Fruit fly (Drosophila melanogaster) whole organism, prepupa: ENCODE data around the gene CheB93a.
A peak's percentile ranks its signal among the peaks of the same experiment; 100 is the strongest.

Source experiments
- Blimp-1 ChIP-seq: fragments of 200-800 bp; sonication (Bioruptor generic); optimal IDR thresholded peaks from 3 replicates; lab custom pipeline; 2017; ENCODE audit warnings: missing biosample characterization, missing genetic modification characterization, mild to moderate bottlenecking, moderate library complexity, missing genetic modification reagents
- CG10631 ChIP-seq: fragments of 200-800 bp; sonication (Bioruptor generic); optimal IDR thresholded peaks from 2 replicates; lab custom pipeline; 2016; ENCODE audit warnings: missing biosample characterization, missing genetic modification characterization
- CG10669 ChIP-seq: fragments of 200-800 bp; sonication (Bioruptor generic); optimal IDR thresholded peaks from 3 replicates; lab custom pipeline; 2018; ENCODE audit warnings: missing biosample characterization, mild to moderate bottlenecking, missing genetic modification characterization, moderate library complexity
- CG11294 ChIP-seq: fragments of 200-800 bp; sonication (Bioruptor generic); IDR thresholded peaks from 2 replicates; pipeline ENCODE4 v1.3.6; 2022; ENCODE audit warnings: missing biosample characterization, missing genetic modification characterization
- CG11762 ChIP-seq: fragments of 200-800 bp; sonication (Bioruptor generic); optimal IDR thresholded peaks from 3 replicates; lab custom pipeline; 2016; ENCODE audit warnings: missing biosample characterization, missing genetic modification characterization; ENCODE audit not compliant: insufficient read depth
- CG15336 ChIP-seq: fragments of 200-800 bp; sonication (Bioruptor generic); IDR thresholded peaks from 2 replicates; pipeline ENCODE4 v1.3.6; 2022; ENCODE audit warnings: missing biosample characterization, missing genetic modification characterization
- CG1621 ChIP-seq: fragments of 200-800 bp; sonication (Bioruptor generic); optimal IDR thresholded peaks from 3 replicates; lab custom pipeline; 2018; ENCODE audit warnings: missing biosample characterization, mild to moderate bottlenecking, missing genetic modification characterization
- CG16779 ChIP-seq: fragments of 200-800 bp; sonication (Bioruptor generic); optimal IDR thresholded peaks from 3 replicates; lab custom pipeline; 2017; ENCODE audit warnings: missing biosample characterization, mild to moderate bottlenecking, missing genetic modification characterization
- CG3032 ChIP-seq: fragments of 200-800 bp; optimal IDR thresholded peaks from 2 replicates; lab custom pipeline; 2019; ENCODE audit warnings: missing biosample characterization, mild to moderate bottlenecking, missing genetic modification characterization, moderate library complexity
- CG31627 ChIP-seq: fragments of 200-800 bp; sonication (Bioruptor generic); optimal IDR thresholded peaks from 3 replicates; lab custom pipeline; 2016; ENCODE audit warnings: missing biosample characterization, missing genetic modification characterization
- CG32006 ChIP-seq: fragments of 200-800 bp; sonication (Bioruptor generic); optimal IDR thresholded peaks from 3 replicates; lab custom pipeline; 2017; ENCODE audit warnings: missing biosample characterization, mild to moderate bottlenecking, missing genetic modification characterization
- CG34406 ChIP-seq: fragments of 200-800 bp; sonication (Bioruptor generic); optimal IDR thresholded peaks from 3 replicates; lab custom pipeline; 2016; ENCODE audit warnings: missing biosample characterization, missing genetic modification characterization
- CG3919 ChIP-seq: fragments of 200-800 bp; sonication (Bioruptor generic); optimal IDR thresholded peaks from 3 replicates; lab custom pipeline; 2016; ENCODE audit warnings: missing biosample characterization, missing genetic modification characterization
- CG4318 ChIP-seq: fragments of 200-800 bp; sonication (Bioruptor generic); optimal IDR thresholded peaks from 3 replicates; lab custom pipeline; 2017; ENCODE audit warnings: missing biosample characterization, mild to moderate bottlenecking, missing genetic modification characterization
- CG6163 ChIP-seq: fragments of 200-800 bp; sonication (Bioruptor generic); IDR thresholded peaks from 3 replicates; pipeline ENCODE4 v1.3.6; 2022; ENCODE audit warnings: missing biosample characterization, missing genetic modification characterization
- CG6276 ChIP-seq: fragments of 200-800 bp; sonication (Bioruptor generic); optimal IDR thresholded peaks from 2 replicates; lab custom pipeline; 2017; ENCODE audit warnings: missing biosample characterization, mild to moderate bottlenecking, missing genetic modification characterization
- CG6792 ChIP-seq: fragments of 200-800 bp; sonication (Bioruptor generic); optimal IDR thresholded peaks from 3 replicates; lab custom pipeline; 2016; ENCODE audit warnings: missing biosample characterization, missing genetic modification characterization
- CG6808 ChIP-seq: fragments of 200-800 bp; sonication (Bioruptor generic); optimal IDR thresholded peaks from 3 replicates; lab custom pipeline; 2017; ENCODE audit warnings: missing biosample characterization, missing genetic modification characterization, mild to moderate bottlenecking, moderate library complexity, missing genetic modification reagents
- CG6854 ChIP-seq: fragments of 200-800 bp; sonication (Bioruptor generic); optimal IDR thresholded peaks from 2 replicates; lab custom pipeline; 2017; ENCODE audit warnings: missing biosample characterization, mild to moderate bottlenecking, missing genetic modification characterization
- CG7368 ChIP-seq: fragments of 200-800 bp; sonication (Bioruptor generic); optimal IDR thresholded peaks from 3 replicates; lab custom pipeline; 2016; ENCODE audit warnings: missing biosample characterization, missing genetic modification characterization
- CG8119 ChIP-seq: fragments of 200-800 bp; sonication (Bioruptor generic); IDR thresholded peaks from 3 replicates; pipeline ENCODE4 v1.3.6; 2022; ENCODE audit warnings: missing biosample characterization, missing genetic modification characterization
- CG9139 ChIP-seq: fragments of 200-800 bp; sonication (Bioruptor generic); optimal IDR thresholded peaks from 3 replicates; lab custom pipeline; 2017; ENCODE audit warnings: missing biosample characterization, mild to moderate bottlenecking, missing genetic modification characterization
- Eip75B ChIP-seq: fragments of 200-800 bp; sonication (Bioruptor generic); optimal IDR thresholded peaks from 3 replicates; lab custom pipeline; 2016; ENCODE audit warnings: missing biosample characterization, missing genetic modification characterization
- Ets21C ChIP-seq: fragments of 200-800 bp; sonication (Bioruptor generic); optimal IDR thresholded peaks from 3 replicates; lab custom pipeline; 2016; ENCODE audit warnings: missing biosample characterization, missing genetic modification characterization
- Ets96B ChIP-seq: fragments of 200-800 bp; optimal IDR thresholded peaks from 2 replicates; lab custom pipeline; 2019; ENCODE audit warnings: missing biosample characterization, mild to moderate bottlenecking, missing genetic modification characterization, moderate library complexity
- Gug ChIP-seq: fragments of 200-800 bp; sonication (Bioruptor generic); IDR thresholded peaks from 2 replicates; pipeline ENCODE4 v1.3.6; 2022; ENCODE audit warnings: missing biosample characterization, missing genetic modification characterization
- Hr38 ChIP-seq: sonication (Bioruptor generic); optimal IDR thresholded peaks from 2 replicates; lab custom pipeline; 2016; ENCODE audit warnings: missing biosample characterization, missing genetic modification characterization
- Hr39 ChIP-seq: fragments of 200-800 bp; sonication (Bioruptor generic); optimal IDR thresholded peaks from 2 replicates; lab custom pipeline; 2016; ENCODE audit warnings: missing biosample characterization, missing genetic modification characterization
- Hr4 ChIP-seq: fragments of 200-800 bp; sonication (Bioruptor generic); optimal IDR thresholded peaks from 3 replicates; lab custom pipeline; 2016; ENCODE audit warnings: missing biosample characterization, missing genetic modification characterization
- Lpt ChIP-seq: fragments of 200-800 bp; sonication (Bioruptor generic); optimal IDR thresholded peaks from 3 replicates; lab custom pipeline; 2016; ENCODE audit warnings: missing biosample characterization, missing genetic modification characterization
- Met ChIP-seq: fragments of 200-800 bp; sonication (Bioruptor generic); optimal IDR thresholded peaks from 3 replicates; lab custom pipeline; 2016; ENCODE audit warnings: missing biosample characterization, missing genetic modification characterization
- OdsH ChIP-seq: fragments of 200-800 bp; sonication (Bioruptor generic); optimal IDR thresholded peaks from 3 replicates; lab custom pipeline; 2016; ENCODE audit warnings: missing biosample characterization, missing genetic modification characterization
- Smox ChIP-seq: fragments of 200-800 bp; sonication (Bioruptor generic); optimal IDR thresholded peaks from 3 replicates; lab custom pipeline; 2016; ENCODE audit warnings: missing biosample characterization, missing genetic modification characterization
- Sox102F ChIP-seq: fragments of 200-800 bp; sonication (Bioruptor generic); optimal IDR thresholded peaks from 2 replicates; lab custom pipeline; 2016; ENCODE audit warnings: missing biosample characterization, mild to moderate bottlenecking, missing genetic modification characterization
- Sox14 ChIP-seq: fragments of 200-800 bp; sonication (Bioruptor generic); optimal IDR thresholded peaks from 3 replicates; lab custom pipeline; 2016; ENCODE audit warnings: missing biosample characterization, missing genetic modification characterization
- Sox15 ChIP-seq: fragments of 200-800 bp; sonication (Bioruptor generic); optimal IDR thresholded peaks from 3 replicates; lab custom pipeline; 2016; ENCODE audit warnings: missing biosample characterization, missing genetic modification characterization
- achi ChIP-seq: fragments of 200-800 bp; sonication (Bioruptor generic); optimal IDR thresholded peaks from 3 replicates; lab custom pipeline; 2016; ENCODE audit warnings: missing biosample characterization, missing genetic modification characterization
- acj6 ChIP-seq: fragments of 200-800 bp; sonication (Bioruptor generic); optimal IDR thresholded peaks from 3 replicates; lab custom pipeline; 2016; ENCODE audit warnings: missing biosample characterization, missing genetic modification characterization
- cyc ChIP-seq: fragments of 200-800 bp; sonication (Bioruptor generic); optimal IDR thresholded peaks from 3 replicates; lab custom pipeline; 2016; ENCODE audit warnings: missing biosample characterization, missing genetic modification characterization
- dsx ChIP-seq: fragments of 200-800 bp; optimal IDR thresholded peaks from 3 replicates; lab custom pipeline; 2019; ENCODE audit warnings: missing biosample characterization, mild to moderate bottlenecking, missing genetic modification characterization, moderate library complexity; ENCODE audit not compliant: poor library complexity, severe bottlenecking
- eg ChIP-seq: fragments of 200-800 bp; sonication (Bioruptor generic); IDR thresholded peaks from 3 replicates; pipeline ENCODE4 v1.3.6; 2022; ENCODE audit warnings: missing biosample characterization, missing genetic modification characterization
- esn ChIP-seq: fragments of 200-800 bp; sonication (Bioruptor generic); optimal IDR thresholded peaks from 2 replicates; lab custom pipeline; 2016; ENCODE audit warnings: missing biosample characterization, mild to moderate bottlenecking, missing genetic modification characterization, moderate library complexity
- fd59A ChIP-seq: fragments of 200-800 bp; sonication (Bioruptor generic); optimal IDR thresholded peaks from 2 replicates; lab custom pipeline; 2017; ENCODE audit warnings: missing biosample characterization, mild to moderate bottlenecking, missing genetic modification characterization, missing genetic modification reagents
- fd85E ChIP-seq: fragments of 200-800 bp; sonication (Bioruptor generic); optimal IDR thresholded peaks from 3 replicates; lab custom pipeline; 2016; ENCODE audit warnings: missing biosample characterization, missing genetic modification characterization
- fkh ChIP-seq: fragments of 200-800 bp; sonication (Bioruptor generic); optimal IDR thresholded peaks from 3 replicates; lab custom pipeline; 2017; ENCODE audit warnings: missing biosample characterization, mild to moderate bottlenecking, missing genetic modification characterization, moderate library complexity
- net ChIP-seq: fragments of 200-800 bp; sonication (Bioruptor generic); optimal IDR thresholded peaks from 3 replicates; lab custom pipeline; 2016; ENCODE audit warnings: missing biosample characterization, missing genetic modification characterization
- pdm3 ChIP-seq: fragments of 200-800 bp; sonication (Bioruptor generic); optimal IDR thresholded peaks from 3 replicates; lab custom pipeline; 2016; ENCODE audit warnings: missing biosample characterization, missing genetic modification characterization
- spab ChIP-seq: fragments of 200-800 bp; sonication (Bioruptor generic); optimal IDR thresholded peaks from 2 replicates; lab custom pipeline; 2017; ENCODE audit warnings: missing biosample characterization, mild to moderate bottlenecking, missing genetic modification characterization, missing genetic modification reagents
- ss ChIP-seq, 2 experiments: fragments of 200-800 bp; sonication (Bioruptor generic); optimal IDR thresholded peaks; 2 replicates in 1 of 2; 3 replicates in 1 of 2; lab custom pipeline; 2017 to 2018; ENCODE audit warnings: mild to moderate bottlenecking in 2 of 2, missing biosample characterization in 2 of 2, missing genetic modification characterization in 2 of 2, moderate library complexity in 1 of 2
- svp ChIP-seq: fragments of 200-800 bp; sonication (Bioruptor generic); peaks from one replicate; lab custom pipeline; 2016; ENCODE audit warnings: missing biosample characterization, missing genetic modification characterization
- topi ChIP-seq: fragments of 200-800 bp; sonication (Bioruptor generic); optimal IDR thresholded peaks from 3 replicates; lab custom pipeline; 2016; ENCODE audit warnings: missing biosample characterization, missing genetic modification characterization
- vri ChIP-seq: fragments of 200-800 bp; sonication (Bioruptor generic); optimal IDR thresholded peaks from 3 replicates; lab custom pipeline; 2016; ENCODE audit warnings: missing biosample characterization, mild to moderate bottlenecking, missing genetic modification characterization

Gene CheB93a

DNA sequence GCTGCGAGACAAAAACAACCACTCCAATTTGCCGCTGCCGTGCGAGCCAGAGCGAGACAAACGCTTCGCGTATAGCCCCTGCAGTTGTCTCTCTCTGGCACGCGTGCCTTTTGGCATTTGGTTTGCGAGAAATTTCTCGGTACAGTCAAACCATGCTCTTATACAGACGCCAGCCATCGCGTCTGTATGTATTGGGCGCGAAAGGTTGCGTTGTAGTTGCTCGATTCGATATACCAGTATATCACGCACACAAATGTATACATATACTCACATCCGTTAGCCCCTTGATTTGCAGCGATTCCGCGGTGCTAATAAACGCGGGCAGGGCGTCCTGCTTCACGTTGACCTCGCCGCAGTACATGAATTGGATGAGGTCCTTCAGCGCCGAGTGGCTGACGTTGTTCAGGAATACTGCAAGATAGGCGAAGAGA lies 30.9 kb upstream of the CheB93a start:
- TF ChIP-seq Hr38 (no peak), Sox102F (GFP tag; lab: Kevin White, UChicago) (no peak), esn (GFP tag; lab: Kevin White, UChicago) (no peak), fd59A (GFP tag; lab: Kevin White, UChicago) (no peak), CG6808 (peak; percentile 43), pdm3 (GFP tag; lab: Kevin White, UChicago) (no peak), CG3032 (tag; lab: Kevin White, UChicago) (peak; percentile 27), eg (peak; percentile 74), Met (GFP tag; lab: Kevin White, UChicago) (no peak), CG15336 (GFP tag; lab: Robert Waterston, UW) (peak; percentile 60), CG9139 (peak; percentile 71), Hr4 (GFP tag; lab: Kevin White, UChicago) (no peak), spab (GFP tag; lab: Kevin White, UChicago) (no peak), dsx (GFP tag; lab: Kevin White, UChicago) (no peak), Hr39 (GFP tag; lab: Kevin White, UChicago) (no peak), achi (GFP tag; lab: Kevin White, UChicago) (no peak), cyc (GFP tag; lab: Kevin White, UChicago) (no peak), fkh (GFP tag; lab: Kevin White, UChicago) (no peak), Eip75B (GFP tag; lab: Kevin White, UChicago) (no peak), acj6 (GFP tag; lab: Kevin White, UChicago) (no peak), CG10631 (GFP tag; lab: Kevin White, UChicago) (no peak), CG10669 (GFP tag; lab: Kevin White, UChicago) (no peak), CG16779 (tag; lab: Kevin White, UChicago) (no peak), net (GFP tag; lab: Kevin White, UChicago) (no peak), Sox14 (GFP tag; lab: Kevin White, UChicago) (peak; percentile 28), CG3919 (no peak), topi (GFP tag; lab: Kevin White, UChicago) (no peak), Lpt (GFP tag; lab: Kevin White, UChicago) (peak; percentile 73), CG31627 (GFP tag; lab: Kevin White, UChicago) (no peak), Smox (no peak), CG6276 (no peak), CG32006 (GFP tag; lab: Kevin White, UChicago) (no peak), Gug (GFP tag; lab: Robert Waterston, UW) (no peak), ss (GFP tag; optimal IDR thresholded peaks at IDR 0.05; lab: Kevin White, UChicago) (peak; percentile 72 to 80), OdsH (GFP tag; lab: Kevin White, UChicago) (no peak), CG11762 (GFP tag; lab: Kevin White, UChicago) (no peak), CG6163 (GFP tag; lab: Robert Waterston, UW) (peak; percentile 72; the same call in 2 of the 3 replicates), CG7368 (GFP tag; lab: Kevin White, UChicago) (no peak), svp (GFP tag; lab: Kevin White, UChicago) (no peak), fd85E (GFP tag; lab: Kevin White, UChicago) (no peak), CG11294 (GFP tag; lab: Robert Waterston, UW) (no peak; the same call in 1 of the 2 replicates), CG8119 (GFP tag; lab: Robert Waterston, UW) (peak; percentile 37; the same call in 1 of the 3 replicates), CG6854 (GFP tag; lab: Kevin White, UChicago) (peak; percentile 70), CG34406 (no peak), CG6792 (GFP tag; lab: Kevin White, UChicago) (no peak), Blimp-1 (GFP tag; lab: Kevin White, UChicago) (no peak), Sox15 (GFP tag; lab: Kevin White, UChicago) (no peak), CG1621 (tag; lab: Kevin White, UChicago) (peak; percentile 82), Ets21C (GFP tag; lab: Kevin White, UChicago) (no peak), Ets96B (peak; percentile 31), CG4318 (GFP tag; lab: Kevin White, UChicago) (no peak), vri (GFP tag; lab: Kevin White, UChicago) (no peak)
